Fruit fly (Drosophila melanogaster): ENCODE measurements around the gene Cpr78Cc.

Gene Cpr78Cc

dm6 chr3L:21317416-21318259, 17.3 kb downstream of the Cpr78Cc start, which contains the start of gene Pc (continued):
- peak; percentile 43 for TF ChIP-seq D (optimal IDR thresholded peaks at IDR 0.05)
- TF ChIP-seq D (GFP tag; optimal IDR thresholded peaks at IDR 0.05) = no peak
- no peak for TF ChIP-seq CG4707 (GFP tag; optimal IDR thresholded peaks at IDR 0.05)
- no peak for TF ChIP-seq odd (GFP tag; optimal IDR thresholded peaks at IDR 0.05)
- TF ChIP-seq CG14710 (tag; optimal IDR thresholded peaks at IDR 0.05) = peak; percentile 74
- TF ChIP-seq ase (GFP tag; IDR thresholded peaks at IDR 0.05) = no peak
- no peak for TF ChIP-seq CG4360 (GFP tag; IDR thresholded peaks at IDR 0.05)
- TF ChIP-seq CG11456 (GFP tag; IDR thresholded peaks at IDR 0.05) = no peak
- TF ChIP-seq CG4617 (GFP tag; optimal IDR thresholded peaks at IDR 0.05; ENCODE audit: borderline replicate concordance) = peak; percentile 89
- TF ChIP-seq gcm (GFP tag; optimal IDR thresholded peaks at IDR 0.05) = no peak
- TF ChIP-seq sd (tag; optimal IDR thresholded peaks at IDR 0.05) = no peak
- no peak for TF ChIP-seq Antp (GFP tag; optimal IDR thresholded peaks at IDR 0.05)
- no peak for TF ChIP-seq jing (GFP tag; optimal IDR thresholded peaks at IDR 0.05)
- TF ChIP-seq CG17612 (GFP tag; IDR thresholded peaks at IDR 0.05) = no peak
- no peak for TF ChIP-seq lmd (GFP tag; IDR thresholded peaks at IDR 0.05)
- peak; percentile 69 for TF ChIP-seq CG3847 (GFP tag; IDR thresholded peaks at IDR 0.05)
- TF ChIP-seq sr (GFP tag; IDR thresholded peaks at IDR 0.05) = no peak
- TF ChIP-seq oc (tag; optimal IDR thresholded peaks at IDR 0.05) = no peak
- TF ChIP-seq tin (GFP tag; optimal IDR thresholded peaks at IDR 0.05) = no peak
- TF ChIP-seq disco-r (GFP tag; optimal IDR thresholded peaks at IDR 0.05) = no peak
- TF ChIP-seq CG9876 (GFP tag; optimal IDR thresholded peaks at IDR 0.05) = no peak
- TF ChIP-seq CG2202 (tag; optimal IDR thresholded peaks at IDR 0.05) = no peak
- TF ChIP-seq CG4820 (GFP tag; optimal IDR thresholded peaks at IDR 0.05) = no peak
- no peak for TF ChIP-seq CG13123 (GFP tag; optimal IDR thresholded peaks at IDR 0.05)
- peak; percentile 68 for TF ChIP-seq HmgZ (tag; optimal IDR thresholded peaks at IDR 0.05)
- peak; percentile 69 for TF ChIP-seq tna (GFP tag; IDR thresholded peaks at IDR 0.05; ENCODE audit: partially characterized antibody)
- TF ChIP-seq CG15479 (GFP tag; optimal IDR thresholded peaks at IDR 0.05) = peak; percentile 24
- TF ChIP-seq cad (GFP tag; optimal IDR thresholded peaks at IDR 0.05) = peak; percentile 40
- no peak for TF ChIP-seq sc (optimal IDR thresholded peaks at IDR 0.05)
- TF ChIP-seq sc (GFP tag; optimal IDR thresholded peaks at IDR 0.05) = no peak
- no peak for TF ChIP-seq dm (GFP tag; optimal IDR thresholded peaks at IDR 0.05)
- no peak for TF ChIP-seq fd96Cb (tag; optimal IDR thresholded peaks at IDR 0.05)
- no peak for TF ChIP-seq CG10321 (GFP tag; IDR thresholded peaks at IDR 0.05)
- TF ChIP-seq CG8089 (GFP tag; optimal IDR thresholded peaks at IDR 0.05) = no peak
- TF ChIP-seq B-H1 (GFP tag; IDR thresholded peaks at IDR 0.05) = no peak
- TF ChIP-seq amos (GFP tag; IDR thresholded peaks at IDR 0.05; ENCODE audit: partially characterized antibody) = peak; percentile 92
- TF ChIP-seq pum (GFP tag; optimal IDR thresholded peaks at IDR 0.05) = no peak
- peak; percentile 46 for TF ChIP-seq CG9932 (GFP tag; IDR thresholded peaks at IDR 0.05)
- TF ChIP-seq Bgb (GFP tag; IDR thresholded peaks at IDR 0.05; ENCODE audit: partially characterized antibody) = peak; percentile 93
- TF ChIP-seq Oli (tag; optimal IDR thresholded peaks at IDR 0.05) = no peak
- TF ChIP-seq CG7556 (GFP tag; optimal IDR thresholded peaks at IDR 0.05) = no peak
- no peak for TF ChIP-seq toy (GFP tag; IDR thresholded peaks at IDR 0.05)
- TF ChIP-seq CG13775 (GFP tag; optimal IDR thresholded peaks at IDR 0.05) = no peak
- no peak for TF ChIP-seq peb (GFP tag; IDR thresholded peaks at IDR 0.05)
- peak; percentile 8 for TF ChIP-seq CG17802 (tag; optimal IDR thresholded peaks at IDR 0.05)
- TF ChIP-seq Asciz (GFP tag; optimal IDR thresholded peaks at IDR 0.05) = no peak
- peak; percentile 16 for TF ChIP-seq slp2 (GFP tag; optimal IDR thresholded peaks at IDR 0.05)
- no peak for TF ChIP-seq Gug (GFP tag; IDR thresholded peaks at IDR 0.05)
- TF ChIP-seq grn (GFP tag; optimal IDR thresholded peaks at IDR 0.05) = no peak
- peak; percentile 59; the same call in 2 of the 3 replicates for TF ChIP-seq ci (GFP tag; IDR thresholded peaks at IDR 0.05)
- no peak for TF ChIP-seq Pdp1 (GFP tag; optimal IDR thresholded peaks at IDR 0.05)
